Fruit fly (Drosophila melanogaster): ENCODE measurements around the gene Whamy.

Whamy gene

DNA sequence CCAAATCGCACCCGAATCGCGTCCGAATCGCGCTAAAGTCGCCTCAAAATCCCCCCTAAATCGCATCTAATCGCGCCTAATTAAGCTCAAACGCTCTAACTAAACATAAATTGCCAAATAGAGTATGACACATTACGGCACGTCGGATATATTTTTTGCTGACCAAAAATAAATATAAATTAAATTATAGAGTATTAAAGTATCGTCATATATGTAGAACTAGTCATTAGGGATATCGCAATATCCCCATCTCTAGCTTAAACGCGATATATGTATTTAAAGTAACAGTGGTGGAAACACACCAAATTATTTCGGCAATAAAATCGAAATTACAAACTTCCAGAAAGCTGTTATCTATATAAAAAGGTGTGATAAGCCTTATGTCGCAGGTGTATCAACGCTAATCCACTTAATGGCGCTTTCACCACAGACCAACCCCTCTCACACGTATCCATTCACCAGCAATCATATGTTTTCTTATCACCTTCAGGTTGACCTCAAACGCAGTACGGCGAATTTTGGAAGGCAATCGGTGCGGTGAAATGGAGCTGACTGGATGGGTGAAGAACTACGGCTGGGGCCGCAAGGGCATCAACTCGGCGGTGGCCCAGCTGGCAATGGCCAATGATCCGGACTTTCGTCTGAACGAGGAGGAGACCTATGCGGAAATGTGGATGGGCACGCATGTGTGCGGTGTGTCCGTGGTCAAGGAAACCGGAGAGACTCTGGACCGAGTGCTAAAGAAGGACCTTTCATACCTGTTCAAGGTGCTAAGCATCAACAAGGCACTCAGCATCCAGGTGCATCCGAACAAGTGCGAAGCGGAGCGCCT is 14.6 kb downstream of the Whamy start, which contains the start of gene Mpi:
Mpi (plus strand) TSS at position 263 of the 832 bp plus-strand sequence.
- TF ChIP-seq EcR (GFP tag; optimal IDR thresholded peaks at IDR 0.05) (no peak), psq (optimal IDR thresholded peaks at IDR 0.05) (no peak), CG8478 (optimal IDR thresholded peaks at IDR 0.05) (no peak), usp (GFP tag; optimal IDR thresholded peaks at IDR 0.05) (no peak), pan (optimal IDR thresholded peaks at IDR 0.05) (no peak), Dll (optimal IDR thresholded peaks at IDR 0.05) (no peak)

DNA sequence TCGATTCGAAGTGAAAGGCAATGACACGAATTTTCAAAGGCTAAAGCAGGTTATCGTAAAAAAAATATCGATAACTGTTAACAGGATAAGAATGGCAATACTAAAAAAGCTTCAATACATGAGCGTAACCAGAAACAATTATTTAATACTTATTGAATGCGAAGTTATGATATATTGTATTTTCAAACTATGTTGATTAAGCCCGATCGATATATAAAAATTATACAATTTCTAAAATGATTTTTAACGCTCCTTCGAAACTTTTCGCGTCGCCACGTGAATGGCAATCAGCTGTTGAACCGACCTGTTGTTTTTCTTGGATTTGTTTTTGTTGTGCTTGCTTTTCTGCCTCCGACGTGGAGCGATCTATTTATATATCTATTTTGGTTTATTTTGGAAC is 18.0 kb downstream of the Whamy start, which contains the start of the genes Alg12 and Rpt3R:
Alg12 (plus strand) TSS at position 305 of the 400 bp plus-strand sequence.
Rpt3R (minus strand) TSS at position 324 of the 400 bp plus-strand sequence.
- TF ChIP-seq EcR (GFP tag; optimal IDR thresholded peaks at IDR 0.05) (no peak), pan (optimal IDR thresholded peaks at IDR 0.05) (no peak), CG8478 (optimal IDR thresholded peaks at IDR 0.05) (no peak), usp (GFP tag; optimal IDR thresholded peaks at IDR 0.05) (no peak), Dll (optimal IDR thresholded peaks at IDR 0.05) (no peak), psq (optimal IDR thresholded peaks at IDR 0.05) (no peak)

DNA sequence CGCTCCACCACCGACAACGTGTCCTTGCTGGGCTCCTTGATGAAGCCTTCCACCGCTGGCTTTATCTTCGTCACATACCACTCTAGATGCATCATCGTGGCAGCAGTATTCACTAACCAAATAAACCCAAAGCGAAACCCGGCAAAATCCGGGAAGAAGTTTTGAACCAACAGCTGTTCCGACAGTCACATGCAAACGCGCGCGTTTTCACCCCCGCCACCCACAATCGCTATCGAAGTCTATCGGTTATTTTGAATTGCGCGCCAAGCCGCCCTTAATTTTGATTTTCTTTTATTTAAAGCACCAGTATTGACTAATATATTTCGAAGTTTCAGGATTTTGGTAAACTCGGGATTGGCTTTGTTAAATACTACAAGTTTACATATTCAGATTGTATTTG is 19.7 kb downstream of the Whamy start, which contains the start of gene Tti1:
Tti1 (minus strand) TSS at position 200 of the 400 bp plus-strand sequence.
- TF ChIP-seq EcR (GFP tag; optimal IDR thresholded peaks at IDR 0.05) (no peak), Dll (optimal IDR thresholded peaks at IDR 0.05) (no peak), psq (optimal IDR thresholded peaks at IDR 0.05) (no peak), pan (optimal IDR thresholded peaks at IDR 0.05) (no peak), CG8478 (optimal IDR thresholded peaks at IDR 0.05) (no peak), usp (GFP tag; optimal IDR thresholded peaks at IDR 0.05) (no peak)

DNA sequence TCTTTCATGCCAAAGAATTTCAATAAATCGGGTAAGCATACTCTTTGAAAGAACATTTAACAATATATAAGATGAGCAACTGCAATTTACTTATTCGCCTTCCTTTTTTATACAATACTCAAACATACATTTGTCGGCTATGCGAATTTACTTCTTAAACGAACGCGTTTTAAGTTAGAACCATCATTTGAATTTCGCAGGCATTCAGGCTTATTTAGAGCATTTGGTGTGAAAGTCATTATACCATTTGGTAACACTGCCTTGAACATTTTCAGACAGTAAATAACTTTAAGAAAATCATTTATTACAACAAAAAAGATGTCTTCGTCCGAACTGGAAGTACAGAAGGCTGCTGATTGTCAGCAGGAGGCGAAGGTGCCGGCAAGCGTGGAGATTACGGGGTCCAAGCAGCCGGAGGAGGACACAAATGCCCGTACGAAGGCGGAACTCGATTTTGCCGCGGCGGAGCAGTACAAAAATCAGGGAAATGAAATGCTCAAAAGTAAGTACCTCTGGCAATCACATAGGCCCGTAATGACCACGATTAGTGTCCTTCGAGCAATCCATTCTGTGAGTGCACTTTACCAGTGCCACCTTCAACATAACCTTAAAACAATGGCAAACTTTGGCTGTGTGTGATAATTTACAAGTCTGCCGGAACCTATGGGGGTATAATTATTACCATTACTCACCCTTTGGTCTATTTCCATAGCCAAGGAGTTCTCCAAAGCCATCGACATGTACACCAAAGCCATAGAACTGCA is 26.1 kb downstream of the Whamy start:
- no peak for TF ChIP-seq pan (optimal IDR thresholded peaks at IDR 0.05)
- TF ChIP-seq usp (GFP tag; optimal IDR thresholded peaks at IDR 0.05): no peak
- TF ChIP-seq CG8478 (optimal IDR thresholded peaks at IDR 0.05): no peak
- TF ChIP-seq EcR (GFP tag; optimal IDR thresholded peaks at IDR 0.05): no peak
- no peak for TF ChIP-seq psq (optimal IDR thresholded peaks at IDR 0.05)
- TF ChIP-seq Dll (optimal IDR thresholded peaks at IDR 0.05): no peak

DNA sequence ATGACTTTTGCATAAGTTTGCCTTT is 26.5 kb downstream of the Whamy start, which contains the start of gene PpD3:
PpD3 (plus strand) TSS at position 1 of the 25 bp plus-strand sequence.
- TF ChIP-seq CG8478 (optimal IDR thresholded peaks at IDR 0.05) (no peak), pan (optimal IDR thresholded peaks at IDR 0.05) (no peak), Dll (optimal IDR thresholded peaks at IDR 0.05) (no peak), EcR (GFP tag; optimal IDR thresholded peaks at IDR 0.05) (no peak), psq (optimal IDR thresholded peaks at IDR 0.05) (no peak), usp (GFP tag; optimal IDR thresholded peaks at IDR 0.05) (no peak)

DNA sequence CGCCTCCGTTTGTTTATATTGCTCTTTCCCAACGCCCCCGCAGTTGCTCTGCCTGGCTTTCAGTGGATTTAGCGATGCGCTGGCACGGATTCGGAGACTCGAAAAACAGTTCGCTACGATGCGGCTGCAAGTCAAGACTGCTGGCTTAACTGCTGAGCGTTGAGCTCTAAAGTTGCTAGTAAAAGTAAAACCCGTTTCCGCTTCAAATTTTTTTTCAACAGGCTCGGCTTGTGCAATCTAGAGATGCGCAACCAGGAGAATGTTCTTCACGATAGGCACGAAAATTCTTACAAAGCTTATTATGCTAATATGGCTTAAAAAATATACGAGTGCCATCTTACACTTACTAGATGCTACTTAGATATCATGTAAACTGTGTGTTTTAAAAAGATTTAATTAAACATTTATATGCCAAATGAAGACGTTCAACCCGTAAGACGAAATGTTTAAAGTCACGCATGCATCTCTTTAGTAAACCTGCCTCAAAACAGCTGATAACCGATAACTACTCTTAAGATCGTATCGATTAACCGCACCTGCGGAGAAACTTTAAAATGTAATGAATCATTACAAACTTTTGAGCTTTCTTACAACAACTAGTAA is 26.8 kb downstream of the Whamy start, which contains the start of gene CG12948:
CG12948 (minus strand) TSS at position 473 of the 603 bp plus-strand sequence.
- no peak for TF ChIP-seq usp (GFP tag; optimal IDR thresholded peaks at IDR 0.05)
- no peak for TF ChIP-seq psq (optimal IDR thresholded peaks at IDR 0.05)
- peak in 1 of 2 experiments; percentile 4 for TF ChIP-seq EcR (GFP tag; optimal IDR thresholded peaks at IDR 0.05)
- TF ChIP-seq Dll (optimal IDR thresholded peaks at IDR 0.05): no peak
- no peak for TF ChIP-seq CG8478 (optimal IDR thresholded peaks at IDR 0.05)
- TF ChIP-seq pan (optimal IDR thresholded peaks at IDR 0.05): no peak

DNA sequence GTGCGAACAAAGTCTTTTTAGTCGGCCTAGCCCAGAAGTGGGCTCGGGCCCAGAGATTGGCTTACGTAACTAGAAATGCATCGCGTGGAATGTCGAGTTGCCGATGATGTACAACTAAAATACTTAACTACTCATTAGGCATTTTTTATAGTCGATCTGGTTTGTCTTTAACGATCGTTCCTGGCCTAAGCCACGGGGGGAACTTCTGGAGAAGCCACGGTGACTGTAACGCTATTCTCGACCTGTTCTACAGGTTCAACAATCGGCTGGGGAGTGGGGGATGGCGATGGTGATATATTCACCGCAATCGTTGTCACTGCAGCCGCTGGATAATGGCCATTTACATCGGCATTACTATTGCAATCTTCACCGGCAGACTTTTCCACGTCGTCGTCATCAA is 28.0 kb downstream of the Whamy start, which contains the start of gene CG34409:
CG34409 (minus strand) TSS at position 101 of the 400 bp plus-strand sequence.
- no peak for TF ChIP-seq usp (GFP tag; optimal IDR thresholded peaks at IDR 0.05)
- no peak for TF ChIP-seq CG8478 (optimal IDR thresholded peaks at IDR 0.05)
- TF ChIP-seq psq (optimal IDR thresholded peaks at IDR 0.05): no peak
- TF ChIP-seq EcR (GFP tag; optimal IDR thresholded peaks at IDR 0.05): no peak
- no peak for TF ChIP-seq pan (optimal IDR thresholded peaks at IDR 0.05)
- TF ChIP-seq Dll (optimal IDR thresholded peaks at IDR 0.05): no peak

DNA sequence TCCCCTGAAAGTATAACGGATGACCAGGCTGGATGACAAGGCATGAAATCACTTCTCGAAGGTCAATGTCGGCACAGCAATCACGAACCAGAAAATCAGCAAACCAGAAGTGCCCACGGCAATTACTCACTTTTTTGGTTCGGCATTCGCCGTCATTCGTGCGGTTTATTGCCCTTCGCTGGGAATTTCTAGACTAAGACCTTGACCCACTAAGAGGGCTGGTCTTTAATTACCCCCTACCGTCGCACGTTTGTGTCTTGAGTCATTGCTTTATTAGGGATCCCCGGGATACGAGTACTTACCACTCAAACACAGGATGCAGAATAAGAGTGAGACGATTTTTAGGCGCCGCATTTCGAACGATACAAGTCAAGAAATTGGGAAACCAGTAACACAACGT is 28.8 kb downstream of the Whamy start:
- no peak for TF ChIP-seq Dll (optimal IDR thresholded peaks at IDR 0.05)
- no peak for TF ChIP-seq psq (optimal IDR thresholded peaks at IDR 0.05)
- TF ChIP-seq usp (GFP tag; optimal IDR thresholded peaks at IDR 0.05): no peak
- no peak for TF ChIP-seq CG8478 (optimal IDR thresholded peaks at IDR 0.05)
- TF ChIP-seq pan (optimal IDR thresholded peaks at IDR 0.05): no peak
- TF ChIP-seq EcR (GFP tag; optimal IDR thresholded peaks at IDR 0.05): no peak

DNA sequence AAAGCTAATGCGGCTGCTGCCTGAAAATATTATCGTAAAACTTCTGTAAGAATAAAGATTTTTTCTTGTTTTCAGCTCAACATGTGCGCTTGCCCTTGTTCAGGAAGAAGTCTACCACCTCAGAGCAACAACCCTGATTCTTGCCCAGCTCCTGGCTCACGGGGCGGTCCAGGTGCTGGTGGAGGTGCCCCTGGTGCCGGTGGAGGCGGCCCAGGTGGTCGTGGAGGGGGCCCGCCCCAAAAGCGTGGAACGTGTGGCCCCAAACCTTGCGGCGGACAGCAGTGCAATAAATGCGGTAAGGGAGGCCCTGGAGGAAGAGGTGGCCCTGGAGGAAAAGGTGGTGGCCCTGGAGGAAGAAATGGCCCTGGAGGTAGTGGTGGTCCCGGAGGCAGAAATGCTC is 30.2 kb downstream of the Whamy start:
- TF ChIP-seq pan (optimal IDR thresholded peaks at IDR 0.05) (no peak), usp (GFP tag; optimal IDR thresholded peaks at IDR 0.05) (no peak), Dll (optimal IDR thresholded peaks at IDR 0.05) (no peak), EcR (GFP tag; optimal IDR thresholded peaks at IDR 0.05) (no peak), CG8478 (optimal IDR thresholded peaks at IDR 0.05) (no peak), psq (optimal IDR thresholded peaks at IDR 0.05) (no peak)

DNA sequence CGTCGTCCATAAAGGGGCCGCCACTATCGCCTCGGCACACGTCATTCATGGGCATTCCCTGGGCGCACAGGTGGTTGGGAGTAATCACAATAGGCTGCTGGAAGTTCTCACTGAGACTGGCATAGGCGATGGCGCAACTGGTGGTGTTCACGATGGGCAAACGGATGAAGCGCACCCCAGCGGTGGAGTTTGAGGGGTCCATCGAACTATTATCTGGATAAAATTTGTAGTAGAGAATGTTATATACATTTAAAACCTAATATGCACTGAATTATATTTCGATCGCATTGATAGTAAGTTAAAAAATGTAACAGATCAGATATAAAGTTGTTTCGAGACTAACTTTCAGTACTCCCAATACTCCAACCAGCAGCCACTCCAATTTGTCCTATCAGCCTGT is 31.0 kb downstream of the Whamy start, which contains the start of gene CG31415:
CG31415 (plus strand) TSS at position 301 of the 400 bp plus-strand sequence.
- no peak for TF ChIP-seq Dll (optimal IDR thresholded peaks at IDR 0.05)
- TF ChIP-seq CG8478 (optimal IDR thresholded peaks at IDR 0.05): no peak
- no peak for TF ChIP-seq EcR (GFP tag; optimal IDR thresholded peaks at IDR 0.05)
- no peak for TF ChIP-seq usp (GFP tag; optimal IDR thresholded peaks at IDR 0.05)
- TF ChIP-seq psq (optimal IDR thresholded peaks at IDR 0.05): no peak
- TF ChIP-seq pan (optimal IDR thresholded peaks at IDR 0.05): no peak

DNA sequence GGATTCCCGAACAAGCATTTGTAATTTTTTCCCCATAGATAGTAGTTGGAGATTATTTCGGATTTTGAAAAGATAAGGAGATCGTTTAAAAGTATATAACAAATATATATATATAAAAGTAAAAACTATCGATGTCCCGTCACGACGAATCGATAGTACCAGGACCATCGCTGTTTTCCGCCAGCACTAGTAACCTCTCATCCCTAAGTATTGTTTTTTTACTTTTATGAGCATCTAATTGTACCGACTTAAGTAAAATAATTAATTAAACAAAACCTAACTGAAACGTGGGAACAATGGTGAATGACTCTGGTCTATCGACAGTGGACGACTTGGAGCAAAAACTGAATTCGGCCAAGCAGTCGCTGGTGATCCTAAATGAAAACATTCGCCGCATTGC is 33.5 kb downstream of the Whamy start, which contains the start of gene Pnn:
Pnn (plus strand) TSS at position 187 of the 400 bp plus-strand sequence.
- TF ChIP-seq psq (optimal IDR thresholded peaks at IDR 0.05) (no peak), CG8478 (optimal IDR thresholded peaks at IDR 0.05) (no peak), EcR (GFP tag; optimal IDR thresholded peaks at IDR 0.05) (no peak), pan (optimal IDR thresholded peaks at IDR 0.05) (no peak), usp (GFP tag; optimal IDR thresholded peaks at IDR 0.05) (no peak)
